Worm (Caenorhabditis elegans) whole organism, dauer: Measurements from ENCODE around the gene C02F5.5.

Experiments used
- unc-62 ChIP-seq: sonication (generic microtip); optimal IDR thresholded peaks from 2 replicates; lab custom pipeline; 2017; ENCODE audit warnings: missing biosample characterization, missing genetic modification reagents, missing genetic modification characterization

The C02F5.5 gene

DNA sequence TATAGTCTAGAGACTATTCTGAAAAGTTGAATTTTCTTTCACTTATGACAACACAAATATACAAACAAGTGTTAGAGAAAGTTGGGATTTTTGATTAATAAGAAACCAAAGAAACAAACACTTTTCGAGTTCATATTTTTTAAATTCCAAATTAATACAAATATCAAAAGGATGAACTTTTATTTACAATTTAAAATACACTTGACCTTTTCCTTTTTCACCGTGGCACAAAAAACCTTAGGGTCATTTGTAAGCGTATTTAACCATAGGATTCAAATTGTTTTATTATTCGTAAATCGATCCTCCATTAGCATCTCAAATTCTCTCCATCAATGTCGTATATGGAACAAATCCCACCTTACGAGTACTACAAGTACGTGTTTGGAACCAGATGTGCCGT, at the start of gene C02F5.5:
TSS of gene C02F5.5 (plus strand) at position 301 of the 400 bp plus-strand sequence.
- no peak for TF ChIP-seq unc-62

DNA sequence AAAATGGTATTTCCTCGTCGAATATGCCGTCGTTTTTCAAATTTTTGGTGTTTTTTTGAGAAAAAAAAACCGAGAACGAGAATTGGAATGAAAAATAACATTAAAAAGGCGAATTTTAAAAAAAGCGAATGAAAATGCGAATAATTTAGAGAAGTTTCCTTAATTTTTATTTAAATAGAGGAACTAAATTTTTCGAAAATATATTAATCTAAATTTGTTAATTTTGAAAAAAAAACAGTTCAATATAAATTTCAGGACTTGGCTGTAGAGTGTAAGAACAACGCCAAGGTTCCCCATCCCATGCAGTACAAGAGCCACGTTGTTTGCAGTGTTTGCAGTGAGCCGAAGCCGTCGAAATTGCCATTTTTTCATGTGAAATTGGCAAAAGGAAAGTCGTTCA, 45.5 kb upstream of the C02F5.5 start, which contains the start of gene C50C3.19:
TSS of gene C50C3.19 (plus strand) at position 301 of the 400 bp plus-strand sequence.
- no peak for TF ChIP-seq unc-62

DNA sequence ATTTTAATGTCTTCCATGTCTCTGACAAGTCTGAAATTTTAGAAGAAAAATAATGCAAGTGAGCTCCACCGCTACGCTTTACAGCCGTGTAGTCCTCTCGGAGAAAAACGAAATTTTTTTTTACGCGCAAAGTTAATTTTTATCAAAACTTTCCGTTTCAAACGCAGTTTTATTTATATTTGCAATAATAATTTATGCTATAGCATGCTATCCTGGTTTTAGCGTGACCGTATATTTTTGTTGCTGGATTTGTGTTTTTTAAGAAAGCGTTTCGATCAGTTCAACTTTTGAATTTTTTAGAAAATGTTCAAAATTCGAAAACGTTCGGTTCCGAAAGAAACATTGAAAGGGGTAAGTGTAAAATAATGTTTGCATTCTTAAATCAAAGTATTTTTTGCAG, 44.3 kb upstream of the C02F5.5 start, which contains the start of gene C50C3.1:
TSS of gene C50C3.1 (plus strand) at position 301 of the 400 bp plus-strand sequence.
- TF ChIP-seq unc-62, result no peak

DNA sequence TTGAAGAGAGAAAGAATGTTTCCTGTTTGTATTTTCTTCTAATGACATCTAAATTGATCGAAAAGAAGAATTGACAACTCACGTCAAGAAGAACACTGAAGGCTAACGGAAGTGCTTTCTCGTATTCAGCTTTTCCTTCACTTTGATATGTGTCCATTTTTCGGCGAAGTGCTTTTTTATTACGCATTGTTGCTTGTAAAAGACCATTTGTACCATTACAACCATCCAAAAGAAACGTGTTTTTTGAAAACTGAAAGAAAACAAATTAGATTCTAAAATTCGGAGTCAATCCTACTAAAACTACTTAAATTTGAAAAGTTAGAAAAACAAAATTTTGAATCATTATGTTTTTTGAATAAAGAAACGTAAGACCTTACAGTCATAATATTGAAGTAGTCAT, 36.9 kb upstream of the C02F5.5 start:
- TF ChIP-seq unc-62, result no peak

DNA sequence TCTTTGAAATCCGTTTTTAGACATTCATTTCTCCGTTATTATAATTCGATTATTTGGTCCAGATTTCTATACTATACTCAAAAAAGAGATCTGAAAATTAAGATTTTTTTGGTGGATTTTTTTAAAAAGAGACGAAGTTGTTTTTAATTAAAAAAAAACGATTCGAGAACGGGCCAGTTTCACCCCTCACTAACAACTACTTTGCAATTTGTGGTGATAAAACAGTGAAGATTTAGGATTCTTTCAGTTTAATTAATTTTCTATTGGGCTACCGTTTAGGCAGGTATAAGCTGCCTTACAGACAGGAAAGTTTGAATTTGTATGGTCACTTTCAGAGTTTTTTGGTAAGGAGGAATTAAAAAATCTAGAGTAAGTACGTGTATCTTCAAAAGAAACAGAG, 34.9 kb upstream of the C02F5.5 start, which contains the start of gene unc-36:
TSS of gene unc-36 (minus strand) at position 101 of the 400 bp plus-strand sequence.
- TF ChIP-seq unc-62, result no peak

DNA sequence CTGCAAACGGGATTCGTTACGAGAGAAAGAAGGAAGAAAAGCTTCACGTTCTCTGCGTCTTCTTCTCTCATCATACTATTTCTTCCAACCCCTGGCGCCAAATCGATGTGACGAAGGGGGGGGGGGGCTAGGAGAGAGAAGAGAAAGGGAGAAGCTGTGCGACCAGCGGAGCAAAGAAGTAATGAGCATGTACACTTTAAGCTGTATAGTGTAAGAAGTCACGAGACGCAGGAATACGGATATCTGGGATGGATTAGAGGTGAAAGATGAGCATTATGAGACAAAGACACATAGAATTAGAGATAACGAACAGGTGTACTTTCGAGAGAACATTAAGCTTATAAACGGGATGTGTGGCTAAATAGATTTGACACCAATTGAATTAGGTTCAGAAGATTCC, 34.2 kb upstream of the C02F5.5 start:
- no peak for TF ChIP-seq unc-62

DNA sequence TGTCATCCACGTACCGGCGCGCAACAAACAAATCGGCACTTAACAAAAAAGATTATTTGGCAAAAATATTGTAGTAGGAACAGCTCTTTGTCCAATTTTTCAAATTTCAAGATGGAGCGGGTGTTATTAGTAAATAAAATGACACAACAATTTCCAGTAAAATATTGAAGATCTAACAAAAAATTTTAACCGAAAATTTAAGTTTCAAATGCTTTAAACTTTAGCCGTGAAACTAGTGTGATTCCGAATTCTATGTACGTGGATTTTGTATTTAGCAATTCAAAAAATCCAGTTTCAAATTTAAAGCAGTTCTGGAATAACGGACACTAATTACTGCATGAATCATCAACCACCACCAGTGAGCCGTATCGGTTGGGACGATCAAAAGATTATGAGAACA, 33.2 kb upstream of the C02F5.5 start, which contains the start of gene snb-5:
TSS of gene snb-5 (plus strand) at position 301 of the 400 bp plus-strand sequence.
- no peak for TF ChIP-seq unc-62

DNA sequence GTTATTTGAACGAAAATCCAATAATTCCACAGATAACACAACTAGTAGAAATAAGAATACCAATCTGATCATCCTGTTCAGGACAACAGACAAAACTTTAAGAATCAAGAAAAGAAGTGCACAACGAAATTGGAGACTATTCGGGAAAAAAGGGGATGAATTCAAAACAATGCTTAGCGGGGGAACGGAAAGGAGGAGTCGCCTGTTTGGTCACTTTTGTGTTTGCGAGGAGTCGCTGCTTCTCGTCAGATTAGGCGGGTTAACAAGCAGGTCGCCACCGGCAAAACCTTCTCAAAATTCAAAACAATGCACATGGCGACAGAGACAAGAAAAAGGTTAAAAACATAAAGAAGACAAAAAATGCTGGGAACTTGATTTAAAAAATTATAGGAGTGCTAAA, 26.2 kb upstream of the C02F5.5 start, which contains the start of gene C30A5.10:
TSS of gene C30A5.10 (minus strand) at position 101 of the 400 bp plus-strand sequence.
- TF ChIP-seq unc-62, result no peak

DNA sequence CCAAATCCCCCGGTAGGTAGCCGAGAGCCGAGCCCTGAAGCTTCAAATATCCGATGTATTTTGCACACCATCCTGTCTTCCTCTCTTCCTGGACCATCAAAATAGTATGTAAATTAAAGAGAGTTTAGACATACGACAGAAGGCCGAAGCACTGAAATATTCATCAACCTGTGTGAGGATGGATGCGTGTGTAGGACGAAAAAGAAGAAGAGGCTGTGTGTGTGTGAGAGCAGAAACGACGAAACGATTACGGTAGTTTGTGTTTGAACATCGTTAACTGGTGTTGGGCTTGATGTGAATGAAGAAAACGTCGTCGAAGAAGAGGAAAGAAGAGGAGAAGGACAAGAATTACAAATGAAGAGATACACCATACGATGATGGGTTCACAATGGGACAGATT, 24.4 kb upstream of the C02F5.5 start:
- TF ChIP-seq unc-62, result no peak

DNA sequence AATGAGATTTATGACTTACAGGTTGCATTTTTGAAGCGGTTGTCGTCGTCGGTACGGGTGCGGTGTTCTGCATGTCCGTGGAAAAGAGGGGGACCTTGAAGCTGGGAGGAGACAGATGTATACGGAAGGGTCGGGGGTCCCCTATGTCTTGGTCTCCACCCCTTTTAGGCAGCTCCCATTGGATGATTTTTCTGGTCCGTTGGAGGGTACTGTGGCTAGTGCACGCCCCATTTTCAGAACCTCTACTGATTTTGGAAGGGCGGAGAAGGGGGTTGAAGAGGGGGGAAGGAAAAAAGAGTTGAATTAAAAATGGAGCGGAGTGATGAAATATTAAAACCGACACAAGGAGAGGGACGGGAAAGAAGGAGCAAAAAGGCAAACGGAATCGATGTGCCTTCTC, 19.8 kb upstream of the C02F5.5 start, which contains the start of gene unc-86:
TSS of gene unc-86 (minus strand) at position 113 of the 400 bp plus-strand sequence.
- no peak for TF ChIP-seq unc-62

DNA sequence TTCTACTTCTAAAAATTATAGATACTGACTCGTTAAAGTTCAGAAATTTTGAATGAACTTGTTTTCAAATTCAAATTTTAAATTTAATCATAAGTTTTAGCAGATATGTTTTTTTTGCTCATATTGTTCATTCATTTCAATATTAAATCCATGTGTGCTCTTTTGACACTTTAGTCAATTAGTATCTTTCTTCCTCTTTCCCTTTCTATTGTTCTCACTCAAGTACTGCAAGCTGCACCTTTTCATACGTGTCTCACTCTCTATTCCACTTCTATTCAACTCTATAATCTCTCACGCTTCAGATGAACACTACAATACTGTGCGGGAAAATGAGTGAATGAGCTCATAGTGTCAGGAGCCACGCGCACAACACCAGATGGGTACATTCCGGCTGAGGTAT, 18.1 kb upstream of the C02F5.5 start, which contains the start of gene C30A5.16:
TSS of gene C30A5.16 (plus strand) at position 301 of the 400 bp plus-strand sequence.
- no peak for TF ChIP-seq unc-62

DNA sequence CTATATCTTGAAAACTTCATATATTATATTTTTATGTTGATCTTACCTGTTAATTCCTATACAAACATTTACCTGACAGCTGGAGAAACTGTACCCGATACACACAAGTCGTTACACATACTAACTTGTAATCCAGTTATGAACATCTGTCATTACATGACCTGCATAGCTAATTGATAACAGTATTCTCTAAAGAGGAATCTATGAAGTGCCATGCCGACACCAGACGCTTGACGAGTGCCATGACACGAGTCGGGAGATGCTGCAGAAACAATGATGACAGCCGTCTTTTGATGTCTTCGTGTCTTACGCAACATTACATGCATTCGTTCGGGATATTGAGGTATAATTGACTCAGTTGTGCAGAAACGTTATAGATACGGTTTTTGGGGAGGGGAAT, 15.9 kb upstream of the C02F5.5 start:
- no peak for TF ChIP-seq unc-62

DNA sequence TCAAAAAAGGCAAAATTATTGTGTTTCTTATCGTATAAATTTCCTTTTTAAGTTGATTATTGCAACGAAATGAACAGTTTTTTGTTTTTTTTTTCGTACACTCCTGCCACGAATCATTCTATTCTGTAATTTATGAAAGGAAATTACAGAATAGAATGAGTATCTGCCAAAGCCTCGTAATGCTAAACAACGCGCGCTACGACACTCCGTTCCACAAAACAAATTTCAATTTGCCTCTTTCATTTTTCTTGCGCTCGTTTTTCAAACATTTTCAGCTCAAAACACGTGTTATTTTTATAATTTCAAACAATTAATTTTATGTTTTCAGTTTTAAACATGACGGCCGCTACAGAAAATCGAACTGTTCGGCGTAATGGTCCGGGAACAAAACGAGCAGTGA, 11.2 kb upstream of the C02F5.5 start, which contains the start of gene mob-4:
TSS of gene mob-4 (plus strand) at position 329 of the 400 bp plus-strand sequence.
- TF ChIP-seq unc-62, result no peak

DNA sequence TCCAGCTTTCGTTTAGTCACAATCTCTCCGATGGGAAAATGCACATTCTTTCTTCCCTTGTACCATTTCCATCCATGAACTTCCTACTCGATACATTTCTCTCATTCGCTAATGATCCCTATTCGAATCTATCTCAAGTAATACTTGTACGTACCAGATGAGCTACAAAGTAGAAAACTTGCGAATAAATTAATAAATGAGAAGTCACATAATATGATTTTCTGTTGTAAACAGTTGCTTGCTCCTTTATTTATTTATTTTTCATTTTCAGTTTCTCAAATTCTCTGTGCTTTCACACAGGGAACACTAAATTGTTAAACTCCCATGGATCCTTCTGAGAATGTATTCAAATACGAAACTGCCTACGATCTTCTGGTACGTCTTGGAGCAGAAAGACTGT, 9.8 kb upstream of the C02F5.5 start, which contains the start of gene rfs-1:
TSS of gene rfs-1 (plus strand) at position 301 of the 400 bp plus-strand sequence.
- TF ChIP-seq unc-62, result no peak

DNA sequence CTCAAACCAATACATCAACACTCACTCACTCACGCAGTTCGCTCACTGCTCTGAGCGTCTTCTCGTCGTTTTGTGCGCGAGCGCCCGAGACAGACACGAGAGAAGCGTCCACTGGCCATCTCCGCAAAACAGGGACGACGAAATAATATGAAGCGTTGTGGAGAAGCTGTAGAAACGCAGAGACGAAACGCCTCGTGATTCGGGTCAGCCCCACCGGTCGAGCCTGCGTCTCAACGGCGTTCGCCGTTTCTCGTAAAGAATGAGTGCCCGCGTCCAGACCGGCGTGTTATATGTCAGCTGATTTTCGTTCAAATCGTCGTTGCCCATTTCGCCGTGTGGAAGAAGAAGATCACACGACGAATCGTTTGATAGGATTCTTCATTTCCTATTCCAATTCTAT, 8.5 kb upstream of the C02F5.5 start, which contains the start of gene fbxl-1:
TSS of gene fbxl-1 (plus strand) at position 320 of the 400 bp plus-strand sequence.
- TF ChIP-seq unc-62, result no peak

DNA sequence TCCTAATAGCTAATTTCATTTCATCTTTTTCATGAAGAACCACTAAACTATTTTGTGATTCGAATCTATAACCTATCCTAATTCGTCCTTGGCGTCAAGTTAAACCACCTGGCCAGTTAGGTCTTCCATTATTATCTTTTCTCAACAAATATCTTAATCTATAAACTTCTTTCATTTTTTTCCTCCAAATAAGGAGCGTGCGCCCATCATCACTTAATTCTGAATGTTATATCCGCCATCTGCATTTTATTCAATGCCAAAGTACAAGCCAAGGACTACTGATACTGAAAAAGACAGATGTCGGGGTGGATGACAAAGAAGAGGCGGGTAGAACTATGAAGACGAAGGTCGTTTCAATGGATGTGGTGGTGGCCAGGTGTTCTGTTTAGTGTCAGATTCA, 7.1 kb upstream of the C02F5.5 start:
- TF ChIP-seq unc-62, result no peak

DNA sequence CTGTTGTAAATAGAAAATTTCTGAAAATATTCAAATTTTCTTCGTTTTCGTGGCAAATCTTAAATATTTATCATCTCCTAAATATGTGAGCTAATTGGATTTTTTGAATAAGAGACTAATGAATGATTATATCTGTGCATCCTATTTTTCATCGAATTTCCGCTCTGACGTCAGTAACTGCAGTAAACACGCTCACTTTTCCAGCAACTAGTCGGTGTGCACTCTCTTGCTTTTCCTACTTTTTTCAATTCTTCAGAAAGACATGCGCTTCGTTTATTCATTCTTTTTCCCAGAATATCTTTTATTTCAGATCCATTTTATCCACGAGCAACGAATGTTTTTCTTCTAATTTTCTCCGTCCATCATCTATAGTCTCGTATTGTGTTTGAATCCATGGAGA, 6.5 kb upstream of the C02F5.5 start:
- TF ChIP-seq unc-62, result no peak

DNA sequence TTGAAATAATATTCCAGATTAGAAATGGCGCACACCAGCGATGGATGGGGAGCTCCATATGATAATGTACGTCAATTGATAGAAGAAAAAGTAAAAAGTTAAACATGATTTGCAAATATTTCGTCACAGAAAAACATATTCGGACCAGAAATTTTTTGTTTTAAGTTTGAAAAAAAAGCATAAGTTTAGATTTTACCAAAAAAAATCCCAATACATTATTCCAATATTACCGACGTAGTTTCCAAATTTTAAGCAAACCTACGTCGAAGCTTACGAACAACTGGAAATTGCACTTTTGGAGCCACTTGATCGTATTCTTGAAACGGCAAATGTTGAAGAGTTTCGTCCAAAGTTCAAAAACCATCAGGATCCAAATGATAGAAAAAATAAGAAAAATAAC, 3.3 kb upstream of the C02F5.5 start, which contains the start of gene henn-1:
TSS of gene henn-1 (plus strand) at position 18 of the 400 bp plus-strand sequence.
- no peak for TF ChIP-seq unc-62
